Fruit fly (Drosophila melanogaster) whole organism, prepupa: ENCODE measurements around the gene CG7275.

Experiments used
- CG3919 ChIP-seq: fragments of 200-800 bp; sonication (Bioruptor generic); optimal IDR thresholded peaks from 3 replicates; lab custom pipeline; 2016; ENCODE audit warnings: missing biosample characterization, missing genetic modification characterization
- Ets96B ChIP-seq: fragments of 200-800 bp; optimal IDR thresholded peaks from 2 replicates; lab custom pipeline; 2019; ENCODE audit warnings: missing biosample characterization, mild to moderate bottlenecking, missing genetic modification characterization, moderate library complexity
- Met ChIP-seq: fragments of 200-800 bp; sonication (Bioruptor generic); optimal IDR thresholded peaks from 3 replicates; lab custom pipeline; 2016; ENCODE audit warnings: missing biosample characterization, missing genetic modification characterization

DNA sequence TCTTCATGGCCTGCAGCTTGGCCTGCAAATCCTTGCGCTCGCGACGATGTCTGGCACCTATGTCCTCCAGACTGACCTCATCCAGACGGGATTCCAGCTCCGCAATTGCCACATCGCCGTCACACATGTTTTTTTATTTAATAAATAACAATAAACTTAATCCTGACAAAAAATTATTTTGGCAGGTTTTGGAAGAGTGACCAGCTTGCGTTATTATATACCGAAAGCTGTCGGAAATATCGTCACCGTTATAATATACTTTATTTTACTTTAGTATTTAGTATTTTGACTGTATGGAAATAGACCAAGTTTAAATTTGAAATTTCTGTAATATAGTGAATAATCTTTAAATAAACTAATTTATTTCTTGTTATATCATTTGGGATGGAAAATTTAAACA is 5.9 kb downstream of the CG7275 start, which contains the start of gene CG7857:
- TF ChIP-seq Ets96B (tag; lab: Kevin White, UChicago) (no peak), Met (no peak), CG3919 (GFP tag; lab: Kevin White, UChicago) (no peak)
